Fruit fly (Drosophila melanogaster) whole organism, embryonic: Measurements from ENCODE around the gene CG18545.
A peak's percentile ranks its signal among the peaks of the same experiment; 100 is the strongest.

Source experiments
- ATbp ChIP-seq: fragments of 200-800 bp; sonication (Bioruptor generic); optimal IDR thresholded peaks from 2 replicates; lab custom pipeline; 2017; ENCODE audit warnings: missing biosample characterization, mild to moderate bottlenecking, missing genetic modification characterization, missing genetic modification reagents
- Atf6 ChIP-seq: fragments of 200-800 bp; sonication (Bioruptor generic); IDR thresholded peaks from 2 replicates; pipeline ENCODE4 v1.3.6; 2022; ENCODE audit warnings: missing biosample characterization, missing genetic modification characterization
- Awh ChIP-seq: fragments of 200-800 bp; sonication (Bioruptor generic); IDR thresholded peaks from 2 replicates; pipeline ENCODE4, ENCODE4 v1.3.6; 2022; ENCODE audit warnings: missing biosample characterization, missing genetic modification characterization
- B-H1 ChIP-seq: fragments of 200-800 bp; sonication (Bioruptor generic); IDR thresholded peaks from 3 replicates; pipeline ENCODE4 v1.3.6; 2022; ENCODE audit warnings: missing biosample characterization, missing genetic modification characterization
- CG12071 ChIP-seq: fragments of 200-800 bp; sonication (Bioruptor generic); optimal IDR thresholded peaks from 3 replicates; lab custom pipeline; 2018; ENCODE audit warnings: missing biosample characterization, mild to moderate bottlenecking, missing genetic modification characterization
- CG12155 ChIP-seq: fragments of 200-800 bp; sonication (Bioruptor generic); optimal IDR thresholded peaks from 3 replicates; lab custom pipeline; 2016; ENCODE audit warnings: missing biosample characterization, missing genetic modification characterization
- CG12236 ChIP-seq: fragments of 200-800 bp; sonication (Bioruptor generic); optimal IDR thresholded peaks from 2 replicates; lab custom pipeline; 2016; ENCODE audit warnings: missing biosample characterization, missing genetic modification characterization
- CG12744 ChIP-seq: fragments of 200-800 bp; sonication (Bioruptor generic); optimal IDR thresholded peaks from 2 replicates; lab custom pipeline; 2016; ENCODE audit warnings: missing biosample characterization, missing genetic modification characterization
- CG12769 ChIP-seq: fragments of 200-800 bp; sonication (Bioruptor generic); optimal IDR thresholded peaks from 2 replicates; lab custom pipeline; 2019; ENCODE audit warnings: missing biosample characterization, mild to moderate bottlenecking, missing genetic modification characterization, moderate library complexity
- CG14710 ChIP-seq: fragments of 200-800 bp; sonication (Bioruptor generic); optimal IDR thresholded peaks from 3 replicates; lab custom pipeline; 2019; ENCODE audit warnings: missing biosample characterization, mild to moderate bottlenecking, missing genetic modification characterization, moderate library complexity
- CG15073 ChIP-seq: fragments of 200-800 bp; sonication (Bioruptor generic); optimal IDR thresholded peaks from 2 replicates; lab custom pipeline; 2016; ENCODE audit warnings: missing biosample characterization, missing genetic modification characterization
- CG15601 ChIP-seq: fragments of 200-800 bp; sonication (Bioruptor generic); optimal IDR thresholded peaks from 3 replicates; lab custom pipeline; 2019; ENCODE audit warnings: missing biosample characterization, mild to moderate bottlenecking, missing genetic modification characterization, moderate library complexity
- CG17568 ChIP-seq: fragments of 200-800 bp; sonication (Bioruptor generic); optimal IDR thresholded peaks from 2 replicates; lab custom pipeline; 2018; ENCODE audit warnings: missing biosample characterization, mild to moderate bottlenecking, missing genetic modification characterization, moderate library complexity
- CG17829 ChIP-seq: fragments of 200-800 bp; optimal IDR thresholded peaks from 2 replicates; lab custom pipeline; 2019; ENCODE audit warnings: missing biosample characterization, mild to moderate bottlenecking, missing genetic modification characterization, moderate library complexity
- CG17912 ChIP-seq: fragments of 200-800 bp; sonication (Bioruptor generic); optimal IDR thresholded peaks from 2 replicates; lab custom pipeline; 2018; ENCODE audit warnings: missing biosample characterization, mild to moderate bottlenecking, missing genetic modification characterization
- CG1792 ChIP-seq: fragments of 200-800 bp; sonication (Bioruptor generic); optimal IDR thresholded peaks from 2 replicates; lab custom pipeline; 2016; ENCODE audit warnings: missing biosample characterization, missing genetic modification characterization
- CG18262 ChIP-seq: fragments of 200-800 bp; optimal IDR thresholded peaks from 3 replicates; lab custom pipeline; 2019; ENCODE audit warnings: missing biosample characterization, mild to moderate bottlenecking, missing genetic modification characterization, moderate library complexity
- CG18476 ChIP-seq: fragments of 200-800 bp; sonication (Bioruptor generic); optimal IDR thresholded peaks from 2 replicates; lab custom pipeline; 2016; ENCODE audit warnings: missing biosample characterization, mild to moderate bottlenecking, missing genetic modification characterization
- CG2202 ChIP-seq: fragments of 200-800 bp; sonication (Bioruptor generic); optimal IDR thresholded peaks from 2 replicates; lab custom pipeline; 2018; ENCODE audit warnings: missing biosample characterization, mild to moderate bottlenecking, missing genetic modification characterization
- CG31365 ChIP-seq: fragments of 200-800 bp; sonication (Bioruptor generic); optimal IDR thresholded peaks from 2 replicates; lab custom pipeline; 2018; ENCODE audit warnings: missing biosample characterization, mild to moderate bottlenecking, missing genetic modification characterization
- CG34224 ChIP-seq: fragments of 200-800 bp; sonication (Bioruptor generic); IDR thresholded peaks from 3 replicates; pipeline ENCODE4 v1.3.6; 2022; ENCODE audit warnings: missing biosample characterization, missing genetic modification characterization; ENCODE audit not compliant: partially characterized antibody
- CG3838 ChIP-seq: fragments of 200-800 bp; sonication (Bioruptor generic); optimal IDR thresholded peaks from 3 replicates; lab custom pipeline; 2016; ENCODE audit warnings: missing biosample characterization, missing genetic modification characterization
- CG4282 ChIP-seq: fragments of 200-800 bp; sonication (Bioruptor generic); optimal IDR thresholded peaks from 2 replicates; lab custom pipeline; 2016; ENCODE audit warnings: missing biosample characterization, missing genetic modification characterization
- CG4854 ChIP-seq: fragments of 200-800 bp; sonication (Bioruptor generic); optimal IDR thresholded peaks from 2 replicates; lab custom pipeline; 2016; ENCODE audit warnings: missing biosample characterization, missing genetic modification characterization, inconsistent platforms
- CG8944 ChIP-seq: fragments of 200-800 bp; sonication (Bioruptor generic); optimal IDR thresholded peaks from 3 replicates; lab custom pipeline; 2016; ENCODE audit warnings: missing biosample characterization, missing genetic modification characterization
- CHES-1-like ChIP-seq: fragments of 200-800 bp; sonication (Bioruptor generic); optimal IDR thresholded peaks from 2 replicates; lab custom pipeline; 2016; ENCODE audit warnings: missing biosample characterization, missing genetic modification characterization
- CoRest ChIP-seq: fragments of 200-800 bp; sonication (Bioruptor generic); optimal IDR thresholded peaks from 3 replicates; lab custom pipeline; 2018; ENCODE audit warnings: missing biosample characterization, mild to moderate bottlenecking, missing genetic modification characterization, moderate library complexity
- Fer1 ChIP-seq: fragments of 200-800 bp; sonication (Bioruptor generic); optimal IDR thresholded peaks from 2 replicates; lab custom pipeline; 2017; ENCODE audit warnings: missing biosample characterization, mild to moderate bottlenecking, missing genetic modification characterization
- Fer3 ChIP-seq: fragments of 200-800 bp; sonication (Bioruptor generic); optimal IDR thresholded peaks from 2 replicates; lab custom pipeline; 2018; ENCODE audit warnings: missing biosample characterization, mild to moderate bottlenecking, missing genetic modification characterization, moderate library complexity
- H15 ChIP-seq: fragments of 200-800 bp; sonication (Bioruptor generic); IDR thresholded peaks from 3 replicates; pipeline ENCODE4 v1.3.6; 2022; ENCODE audit warnings: missing biosample characterization, missing genetic modification characterization
- HmgD ChIP-seq: fragments of 200-800 bp; sonication (Bioruptor generic); optimal IDR thresholded peaks from 3 replicates; lab custom pipeline; 2016; ENCODE audit warnings: missing biosample characterization, missing genetic modification characterization
- Hr3 ChIP-seq: fragments of 200-800 bp; sonication (Bioruptor generic); optimal IDR thresholded peaks from 3 replicates; lab custom pipeline; 2016; ENCODE audit warnings: missing biosample characterization, missing genetic modification characterization
- Kr ChIP-seq: fragments of 200-800 bp; sonication (Bioruptor generic); optimal IDR thresholded peaks from 2 replicates; lab custom pipeline; 2017; ENCODE audit warnings: missing biosample characterization, mild to moderate bottlenecking, missing genetic modification characterization
- MTF-1 ChIP-seq: fragments of 200-800 bp; sonication (Bioruptor generic); optimal IDR thresholded peaks from 2 replicates; lab custom pipeline; 2018; ENCODE audit warnings: missing biosample characterization, mild to moderate bottlenecking, missing genetic modification characterization, borderline replicate concordance
- Pdp1 ChIP-seq, 2 experiments: fragments of 200-800 bp; sonication (Bioruptor generic); optimal IDR thresholded peaks; 3 replicates each; lab custom pipeline; 2016; ENCODE audit warnings: missing biosample characterization in 2 of 2, missing genetic modification characterization in 2 of 2, mild to moderate bottlenecking in 1 of 2, moderate library complexity in 1 of 2
- ase ChIP-seq: fragments of 200-800 bp; sonication (Bioruptor generic); IDR thresholded peaks from 3 replicates; pipeline ENCODE4 v1.3.6; 2022; ENCODE audit warnings: missing biosample characterization, missing genetic modification characterization
- chinmo ChIP-seq: fragments of 200-800 bp; sonication (Bioruptor generic); IDR thresholded peaks from 4 replicates; pipeline ENCODE4 v1.3.6; 2022; ENCODE audit warnings: missing biosample characterization, missing genetic modification characterization; ENCODE audit not compliant: partially characterized antibody
- dimm ChIP-seq: fragments of 200-800 bp; sonication (Bioruptor generic); IDR thresholded peaks from 2 replicates; pipeline ENCODE4 v1.3.6; 2022; ENCODE audit warnings: missing biosample characterization, missing genetic modification characterization
- esg ChIP-seq: fragments of 200-800 bp; sonication (Bioruptor generic); conservative IDR thresholded peaks from 2 replicates; pipeline ENCODE4 v1.3.6; 2022; ENCODE audit warnings: missing biosample characterization, missing genetic modification characterization
- eyg ChIP-seq: fragments of 200-800 bp; sonication (Bioruptor generic); optimal IDR thresholded peaks from 3 replicates; lab custom pipeline; 2016; ENCODE audit warnings: missing biosample characterization, missing genetic modification characterization
- fru ChIP-seq: fragments of >200 bp; optimal IDR thresholded peaks from 2 replicates; lab custom pipeline; 2017
- ftz-f1 ChIP-seq: fragments of 200-800 bp; sonication (Bioruptor generic); optimal IDR thresholded peaks from 2 replicates; lab custom pipeline; 2016; ENCODE audit warnings: missing biosample characterization, missing genetic modification characterization
- kay ChIP-seq: fragments of 200-800 bp; sonication (Bioruptor generic); optimal IDR thresholded peaks from 2 replicates; lab custom pipeline; 2016; ENCODE audit warnings: missing biosample characterization, missing genetic modification characterization
- lab ChIP-seq: fragments of 200-800 bp; sonication (Bioruptor generic); optimal IDR thresholded peaks from 3 replicates; lab custom pipeline; 2017; ENCODE audit warnings: missing biosample characterization, missing genetic modification characterization, mild to moderate bottlenecking, moderate library complexity, missing genetic modification reagents
- onecut ChIP-seq: fragments of 200-800 bp; sonication (Bioruptor generic); IDR thresholded peaks from 2 replicates; pipeline ENCODE4 v1.3.6; 2022; ENCODE audit warnings: missing biosample characterization, missing genetic modification characterization
- psq ChIP-seq: fragments of 200-800 bp; sonication (Bioruptor generic); optimal IDR thresholded peaks from 2 replicates; lab custom pipeline; 2017; ENCODE audit warnings: missing biosample characterization, missing genetic modification characterization
- sima ChIP-seq: fragments of 200-800 bp; sonication (Bioruptor generic); optimal IDR thresholded peaks from 2 replicates; lab custom pipeline; 2016; ENCODE audit warnings: missing biosample characterization, missing genetic modification characterization
- sna ChIP-seq: fragments of 200-800 bp; sonication (Bioruptor generic); IDR thresholded peaks from 2 replicates; pipeline ENCODE4 v1.3.6; 2022; ENCODE audit warnings: missing biosample characterization, missing genetic modification characterization; ENCODE audit not compliant: partially characterized antibody
- zen2 ChIP-seq: fragments of 200-800 bp; sonication (Bioruptor generic); IDR thresholded peaks from 3 replicates; pipeline ENCODE4 v1.3.6; 2022; ENCODE audit warnings: missing biosample characterization, missing genetic modification characterization; ENCODE audit not compliant: partially characterized antibody

CG18545 gene

dm6 chr3R:10388128-10389026, 47.6 kb downstream of the CG18545 start, which contains the start of gene cwo (continued):
- TF ChIP-seq MTF-1 (GFP tag; lab: Kevin White, UChicago) = peak; percentile 48
- TF ChIP-seq ATbp = peak; percentile 77
- TF ChIP-seq lab (GFP tag; lab: Kevin White, UChicago) = peak; percentile 46
- no peak for TF ChIP-seq CoRest
- peak; percentile 9 for TF ChIP-seq kay
- no peak for TF ChIP-seq CG3838 (GFP tag; lab: Kevin White, UChicago)
- no peak for TF ChIP-seq CG4282
- peak; percentile 55 for TF ChIP-seq Fer1
- TF ChIP-seq H15 = no peak
- TF ChIP-seq CG4854 = no peak
- peak; percentile 4 for TF ChIP-seq ftz-f1 (GFP tag; lab: Kevin White, UChicago)
- TF ChIP-seq chinmo (GFP tag; lab: Robert Waterston, UW) = no peak
- TF ChIP-seq Kr (GFP tag; lab: Kevin White, UChicago) = no peak
- TF ChIP-seq onecut (GFP tag; lab: Robert Waterston, UW) = peak; percentile 53
- peak; percentile 47 for TF ChIP-seq CG12071 (GFP tag; lab: Kevin White, UChicago)
- TF ChIP-seq dimm (GFP tag; lab: Robert Waterston, UW) = no peak
- TF ChIP-seq CG18262 = peak; percentile 10
- TF ChIP-seq CG15073 (GFP tag; lab: Kevin White, UChicago) = no peak
- TF ChIP-seq CG17829 (tag; lab: Kevin White, UChicago) = no peak
- TF ChIP-seq Pdp1 (GFP tag; optimal IDR thresholded peaks at IDR 0.05; lab: Kevin White, UChicago) = peak in 1 of 2 experiments; percentile 49
- TF ChIP-seq CHES-1-like = peak; percentile 60
- TF ChIP-seq CG12744 = no peak
- no peak for TF ChIP-seq CG34224 (GFP tag; lab: Robert Waterston, UW)
- TF ChIP-seq sna = no peak
- no peak for TF ChIP-seq Hr3 (GFP tag; lab: Kevin White, UChicago)
- peak; percentile 40 for TF ChIP-seq CG31365
- TF ChIP-seq CG12236 (GFP tag; lab: Kevin White, UChicago) = no peak
- TF ChIP-seq psq (GFP tag; lab: Kevin White, UChicago) = no peak
- no peak for TF ChIP-seq zen2
- no peak for TF ChIP-seq sima (GFP tag; lab: Kevin White, UChicago)
- TF ChIP-seq esg (GFP tag; lab: Robert Waterston, UW) = no peak
- peak; percentile 27 for TF ChIP-seq CG17568 (GFP tag; lab: Kevin White, UChicago)
- peak; percentile 63 for TF ChIP-seq CG15601 (tag; lab: Kevin White, UChicago)
- TF ChIP-seq CG1792 = no peak
- TF ChIP-seq Awh = no peak
- no peak for TF ChIP-seq Atf6 (GFP tag; lab: Robert Waterston, UW)
- TF ChIP-seq eyg = peak; percentile 27
- peak; percentile 9 for TF ChIP-seq CG14710 (tag; lab: Kevin White, UChicago)
- no peak for TF ChIP-seq CG17912 (GFP tag; lab: Kevin White, UChicago)
- no peak for TF ChIP-seq fru (lab: Kevin White, UChicago)
- TF ChIP-seq CG12769 (tag; lab: Kevin White, UChicago) = peak; percentile 82
- peak; percentile 31 for TF ChIP-seq Fer3 (tag; lab: Kevin White, UChicago)
- no peak for TF ChIP-seq ase (GFP tag; lab: Robert Waterston, UW)
- TF ChIP-seq CG18476 (GFP tag; lab: Kevin White, UChicago) = peak; percentile 8
- TF ChIP-seq CG2202 (tag; lab: Kevin White, UChicago) = peak; percentile 66
- no peak for TF ChIP-seq HmgD (GFP tag; lab: Kevin White, UChicago)
- no peak for TF ChIP-seq B-H1 (GFP tag; lab: Robert Waterston, UW)
- no peak for TF ChIP-seq CG8944 (GFP tag; lab: Kevin White, UChicago)
- TF ChIP-seq CG12155 (GFP tag; lab: Kevin White, UChicago) = peak; percentile 14
